Worm (Caenorhabditis elegans) whole organism, L1 larva: ENCODE measurements around the gene cra-1.

Experiments used
- C04F5.9 ChIP-seq: sonication (generic microtip); optimal IDR thresholded peaks from 2 replicates; lab custom pipeline; 2016; ENCODE audit warnings: missing genetic modification characterization, missing compliant biosample characterization
- C16A3.4 ChIP-seq: fragments of 150-350 bp; optimal IDR thresholded peaks from 2 replicates; lab custom pipeline; 2014; ENCODE audit warnings: missing biosample characterization, missing genetic modification characterization
- F16B12.6 ChIP-seq: fragments of 150-350 bp; optimal IDR thresholded peaks from 2 replicates; lab custom pipeline; 2014; ENCODE audit warnings: missing biosample characterization, missing genetic modification characterization
- Y116A8C.19 ChIP-seq: sonication (generic microtip); optimal IDR thresholded peaks from 2 replicates; lab custom pipeline; 2016; ENCODE audit warnings: missing compliant biosample characterization, missing genetic modification characterization, borderline replicate concordance
- alr-1 ChIP-seq: fragments of 200-800 bp; sonication (Bioruptor generic); optimal IDR thresholded peaks from 2 replicates; lab custom pipeline; 2018; ENCODE audit warnings: borderline replicate concordance, mild to moderate bottlenecking, missing genetic modification characterization, missing compliant biosample characterization
- aly-2 ChIP-seq: fragments of 150-350 bp; optimal IDR thresholded peaks from 2 replicates; lab custom pipeline; 2014; ENCODE audit warnings: missing biosample characterization, missing genetic modification characterization
- blmp-1 ChIP-seq: fragments of 150-350 bp; optimal IDR thresholded peaks from 2 replicates; lab custom pipeline; 2014; ENCODE audit warnings: missing biosample characterization, missing genetic modification characterization
- ceh-8 ChIP-seq: fragments of 200-800 bp; sonication (Bioruptor generic); optimal IDR thresholded peaks from 2 replicates; lab custom pipeline; 2018; ENCODE audit warnings: mild to moderate bottlenecking, missing genetic modification characterization, moderate library complexity, missing compliant biosample characterization
- ceh-82 ChIP-seq, 3 experiments: fragments of 150-350 bp in 1 of 3; sonication (generic microtip) in 2 of 3; optimal IDR thresholded peaks; 2 replicates each; lab custom pipeline; 2014 to 2017; ENCODE audit warnings: missing biosample characterization in 3 of 3, missing genetic modification characterization in 3 of 3
- ceh-90 ChIP-seq: sonication (generic microtip); optimal IDR thresholded peaks from 2 replicates; lab custom pipeline; 2016; ENCODE audit warnings: missing genetic modification characterization, missing compliant biosample characterization
- ces-1 ChIP-seq: fragments of 150-350 bp; optimal IDR thresholded peaks from 2 replicates; lab custom pipeline; 2014; ENCODE audit warnings: missing biosample characterization, missing genetic modification reagents, missing genetic modification characterization
- egl-27 ChIP-seq, 2 experiments: fragments of 150-350 bp in 1 of 2; sonication (generic microtip); optimal IDR thresholded peaks; 3 replicates each; lab custom pipeline; 2017 to 2018; ENCODE audit warnings: missing biosample characterization in 2 of 2, missing genetic modification characterization in 2 of 2, missing genetic modification reagents in 2 of 2
- fkh-10 ChIP-seq: sonication (generic microtip); optimal IDR thresholded peaks from 2 replicates; lab custom pipeline; 2017; ENCODE audit warnings: missing biosample characterization, missing genetic modification reagents, missing genetic modification characterization
- fkh-8 ChIP-seq: sonication (generic microtip); optimal IDR thresholded peaks from 2 replicates; lab custom pipeline; 2016; ENCODE audit warnings: mild to moderate bottlenecking, missing genetic modification characterization, missing compliant biosample characterization
- fos-1 ChIP-seq: fragments of 150-350 bp; optimal IDR thresholded peaks from 2 replicates; lab custom pipeline; 2014; ENCODE audit warnings: missing biosample characterization, missing genetic modification characterization
- grh-1 ChIP-seq: fragments of 200-800 bp; sonication (Bioruptor generic); IDR thresholded peaks from 2 replicates; pipeline ENCODE4 v1.3.6; 2022; ENCODE audit warnings: missing genetic modification reagents, missing genetic modification characterization, missing compliant biosample characterization
- hpl-2 ChIP-seq: fragments of 150-350 bp; optimal IDR thresholded peaks from 2 replicates; lab custom pipeline; 2014; ENCODE audit warnings: missing biosample characterization, missing genetic modification reagents, missing genetic modification characterization
- isw-1 ChIP-seq: fragments of 200-800 bp; sonication (Bioruptor generic); IDR thresholded peaks from 2 replicates; pipeline ENCODE4 v1.3.6; 2022; ENCODE audit warnings: missing genetic modification characterization, missing compliant biosample characterization
- lin-14 ChIP-seq: fragments of 200-800 bp; sonication (Bioruptor generic); optimal IDR thresholded peaks from 2 replicates; lab custom pipeline; 2018; ENCODE audit warnings: mild to moderate bottlenecking, missing genetic modification characterization, moderate library complexity, missing compliant biosample characterization
- lsy-2 ChIP-seq, 2 experiments: fragments of 150-350 bp; optimal IDR thresholded peaks; 2 replicates each; lab custom pipeline; 2014; ENCODE audit warnings: missing biosample characterization in 2 of 2, missing genetic modification characterization in 2 of 2
- mab-9 ChIP-seq: fragments of 200-800 bp; sonication (Bioruptor generic); IDR thresholded peaks from 2 replicates; pipeline ENCODE4 v1.3.6; 2022; ENCODE audit warnings: missing genetic modification reagents, missing genetic modification characterization, missing compliant biosample characterization
- mef-2 ChIP-seq: fragments of 150-350 bp; optimal IDR thresholded peaks from 2 replicates; lab custom pipeline; 2014; ENCODE audit warnings: missing biosample characterization, missing genetic modification characterization
- mep-1 ChIP-seq: fragments of 150-350 bp; optimal IDR thresholded peaks from 2 replicates; lab custom pipeline; 2014; ENCODE audit warnings: missing biosample characterization, missing genetic modification characterization
- nhr-12 ChIP-seq: sonication (generic microtip); optimal IDR thresholded peaks from 2 replicates; lab custom pipeline; 2017; ENCODE audit warnings: missing biosample characterization, missing genetic modification characterization
- nhr-19 ChIP-seq: fragments of 200-800 bp; sonication (Bioruptor generic); conservative IDR thresholded peaks from 2 replicates; pipeline ENCODE4 v1.3.6; 2022; ENCODE audit warnings: missing genetic modification characterization, missing compliant biosample characterization
- nhr-237 ChIP-seq: fragments of 150-350 bp; optimal IDR thresholded peaks from 2 replicates; lab custom pipeline; 2014; ENCODE audit warnings: missing biosample characterization, missing genetic modification characterization
- nhr-28 ChIP-seq: fragments of 150-350 bp; optimal IDR thresholded peaks from 2 replicates; lab custom pipeline; 2014; ENCODE audit warnings: missing biosample characterization, missing genetic modification characterization
- nhr-47 ChIP-seq: sonication (generic microtip); optimal IDR thresholded peaks from 2 replicates; lab custom pipeline; 2016; ENCODE audit warnings: mild to moderate bottlenecking, missing genetic modification characterization, moderate library complexity, missing compliant biosample characterization
- nhr-71 ChIP-seq: sonication (generic microtip); optimal IDR thresholded peaks from 2 replicates; lab custom pipeline; 2016; ENCODE audit warnings: mild to moderate bottlenecking, missing genetic modification characterization, moderate library complexity, missing compliant biosample characterization
- nhr-76 ChIP-seq: sonication (generic microtip); optimal IDR thresholded peaks from 2 replicates; lab custom pipeline; 2017; ENCODE audit warnings: missing biosample characterization, missing genetic modification characterization
- nhr-77 ChIP-seq: fragments of 150-350 bp; optimal IDR thresholded peaks from 2 replicates; lab custom pipeline; 2014; ENCODE audit warnings: missing biosample characterization, missing genetic modification characterization
- nhr-84 ChIP-seq: sonication (generic microtip); optimal IDR thresholded peaks from 2 replicates; lab custom pipeline; 2017; ENCODE audit warnings: missing biosample characterization, missing genetic modification characterization
- nhr-85 ChIP-seq: sonication (generic microtip); peaks from one replicate; lab custom pipeline; 2016; ENCODE audit warnings: missing genetic modification characterization, inconsistent platforms, missing compliant biosample characterization
- nhr-90 ChIP-seq: sonication (generic microtip); optimal IDR thresholded peaks from 2 replicates; lab custom pipeline; 2016; ENCODE audit warnings: mild to moderate bottlenecking, missing genetic modification characterization, missing compliant biosample characterization; ENCODE audit not compliant: poor library complexity
- pag-3 ChIP-seq: sonication (generic microtip); optimal IDR thresholded peaks from 2 replicates; lab custom pipeline; 2017; ENCODE audit warnings: missing genetic modification characterization, mild to moderate bottlenecking, missing compliant biosample characterization, antibody characterized with exemption, borderline replicate concordance; ENCODE audit not compliant: insufficient read depth
- pqm-1 ChIP-seq: sonication (generic microtip); optimal IDR thresholded peaks from 3 replicates; lab custom pipeline; 2017; ENCODE audit warnings: missing biosample characterization, missing genetic modification characterization
- rnt-1 ChIP-seq: sonication (generic microtip); optimal IDR thresholded peaks from 2 replicates; lab custom pipeline; 2016; ENCODE audit warnings: mild to moderate bottlenecking, missing genetic modification characterization, moderate library complexity, missing compliant biosample characterization
- skn-1 ChIP-seq: fragments of 150-350 bp; optimal IDR thresholded peaks from 2 replicates; lab custom pipeline; 2014; ENCODE audit warnings: missing biosample characterization, missing genetic modification characterization
- snpc-4 ChIP-seq: fragments of 150-350 bp; optimal IDR thresholded peaks from 2 replicates; lab custom pipeline; 2014; ENCODE audit warnings: missing biosample characterization, missing genetic modification characterization
- snu-23 ChIP-seq: sonication (generic microtip); optimal IDR thresholded peaks from 2 replicates; lab custom pipeline; 2016; ENCODE audit warnings: missing genetic modification characterization, missing compliant biosample characterization
- sox-4 ChIP-seq: sonication (generic microtip); optimal IDR thresholded peaks from 2 replicates; lab custom pipeline; 2016; ENCODE audit warnings: missing genetic modification characterization, missing compliant biosample characterization
- sptf-1 ChIP-seq: fragments of 150-350 bp; optimal IDR thresholded peaks from 2 replicates; lab custom pipeline; 2014; ENCODE audit warnings: missing biosample characterization, missing genetic modification characterization
- swsn-7 ChIP-seq: sonication (generic microtip); optimal IDR thresholded peaks from 2 replicates; lab custom pipeline; 2016; ENCODE audit warnings: missing genetic modification characterization, missing compliant biosample characterization
- tbx-2 ChIP-seq: sonication (generic microtip); optimal IDR thresholded peaks from 2 replicates; lab custom pipeline; 2016; ENCODE audit warnings: missing genetic modification characterization, missing compliant biosample characterization
- unc-130 ChIP-seq: fragments of 150-350 bp; optimal IDR thresholded peaks from 2 replicates; lab custom pipeline; 2017; ENCODE audit warnings: missing biosample characterization, missing genetic modification characterization, inconsistent platforms
- unc-86 ChIP-seq: sonication (generic microtip); optimal IDR thresholded peaks from 2 replicates; lab custom pipeline; 2016; ENCODE audit warnings: missing genetic modification characterization, missing compliant biosample characterization
- unc-98 ChIP-seq: fragments of 200-800 bp; sonication (Bioruptor generic); IDR thresholded peaks from 2 replicates; pipeline ENCODE4 v1.3.6; 2022; ENCODE audit warnings: missing genetic modification characterization, missing compliant biosample characterization
- vab-15 ChIP-seq: sonication (generic microtip); optimal IDR thresholded peaks from 2 replicates; lab custom pipeline; 2017; ENCODE audit warnings: missing genotype, mild to moderate bottlenecking, missing genetic modification characterization, missing compliant biosample characterization
- xbp-1 ChIP-seq: sonication (generic microtip); optimal IDR thresholded peaks from 2 replicates; lab custom pipeline; 2016; ENCODE audit warnings: missing genetic modification characterization, missing compliant biosample characterization
- zag-1 ChIP-seq: fragments of 150-350 bp; optimal IDR thresholded peaks from 2 replicates; lab custom pipeline; 2014; ENCODE audit warnings: missing biosample characterization, missing genetic modification characterization
- zip-4 ChIP-seq: fragments of 200-800 bp; sonication (Bioruptor generic); optimal IDR thresholded peaks from 2 replicates; lab custom pipeline; 2018; ENCODE audit warnings: mild to moderate bottlenecking, missing genetic modification characterization, moderate library complexity, missing compliant biosample characterization
- ztf-4 ChIP-seq: fragments of 150-350 bp; optimal IDR thresholded peaks from 2 replicates; lab custom pipeline; 2014; ENCODE audit warnings: missing biosample characterization, missing genetic modification characterization

The cra-1 gene

DNA sequence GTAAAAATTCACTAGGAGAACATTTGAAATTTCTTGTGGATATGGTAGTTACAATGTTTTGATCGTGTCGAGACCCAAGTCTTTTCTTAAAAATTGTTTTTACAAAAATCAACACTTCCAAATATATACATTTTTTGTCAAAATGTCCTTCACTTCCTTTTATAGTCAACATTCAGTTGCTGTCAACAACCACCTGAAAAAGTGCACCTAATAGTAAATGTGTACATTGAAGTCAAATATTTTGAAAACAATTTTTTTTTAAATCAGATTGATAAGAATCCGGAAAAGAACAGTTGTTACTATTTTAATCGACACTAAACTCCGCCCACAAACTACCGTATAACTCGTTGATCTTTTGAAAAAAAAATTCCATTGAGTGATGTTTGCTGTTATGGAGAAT is 26.4 kb upstream of the cra-1 start:
- no peak for TF ChIP-seq xbp-1 (tag; lab: Kevin White, UChicago)
- no peak for TF ChIP-seq ces-1 (GFP tag; lab: Kevin White, UChicago)
- no peak for TF ChIP-seq snpc-4 (tag; lab: Kevin White, UChicago)
- no peak for TF ChIP-seq nhr-28
- TF ChIP-seq blmp-1 (tag; lab: Kevin White, UChicago): no peak
- TF ChIP-seq, all 84 proteins: peak for 0

DNA sequence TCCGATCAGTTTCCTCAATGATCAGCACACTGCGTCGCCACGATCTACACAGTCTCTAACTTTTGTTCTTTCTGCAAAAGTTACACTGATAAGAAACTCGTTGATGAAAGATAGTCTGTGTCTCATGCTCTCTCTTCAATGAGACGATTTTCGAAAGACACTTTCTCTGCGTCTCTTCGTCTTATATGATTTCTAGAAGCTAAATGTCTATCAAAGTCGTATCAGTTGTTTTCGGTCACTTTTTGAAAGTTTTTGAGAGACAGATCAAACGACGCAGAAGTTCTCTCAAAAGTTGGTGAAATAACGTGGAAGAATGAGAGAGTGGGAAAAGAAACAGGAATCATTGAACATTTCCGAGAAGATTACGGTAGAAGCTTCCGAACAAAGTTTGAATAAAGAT is 25.9 kb upstream of the cra-1 start:
- TF ChIP-seq blmp-1 (tag; lab: Kevin White, UChicago): peak; percentile 60
- peak; percentile 87 for TF ChIP-seq nhr-85 (tag; lab: Kevin White, UChicago)
- TF ChIP-seq unc-86 (tag; lab: Kevin White, UChicago): no peak
- TF ChIP-seq mep-1 (tag; lab: Kevin White, UChicago): peak; percentile 66
- TF ChIP-seq nhr-19: peak; percentile 85
- peak; percentile 77 for TF ChIP-seq tbx-2 (tag; lab: Kevin White, UChicago)
- TF ChIP-seq unc-130 (tag; lab: Kevin White, UChicago): no peak
- TF ChIP-seq vab-15 (tag; lab: Kevin White, UChicago): no peak
- TF ChIP-seq nhr-90: peak; percentile 53
- no peak for TF ChIP-seq alr-1 (tag; lab: Kevin White, UChicago)
- TF ChIP-seq hpl-2 (GFP tag; lab: Kevin White, UChicago): peak; percentile 28
- TF ChIP-seq nhr-84 (tag; lab: Kevin White, UChicago): no peak
- no peak for TF ChIP-seq ceh-8 (GFP tag; lab: Kevin White, UChicago)
- no peak for TF ChIP-seq fkh-8
- peak; percentile 49 for TF ChIP-seq nhr-77 (tag; lab: Kevin White, UChicago)
- TF ChIP-seq zip-4 (GFP tag; lab: Kevin White, UChicago): no peak
- TF ChIP-seq mef-2: no peak
- no peak for TF ChIP-seq nhr-76 (tag; lab: Kevin White, UChicago)
- no peak for TF ChIP-seq C04F5.9 (tag; lab: Kevin White, UChicago)
- peak; percentile 86 for TF ChIP-seq snu-23 (GFP tag; lab: Kevin White, UChicago)
- TF ChIP-seq pqm-1: no peak
- no peak for TF ChIP-seq C16A3.4 (tag; lab: Kevin White, UChicago)
- peak; percentile 51 for TF ChIP-seq ztf-4
- no peak for TF ChIP-seq isw-1 (GFP tag; lab: Robert Waterston, UW)
- no peak for TF ChIP-seq Y116A8C.19
- peak; percentile 29 for TF ChIP-seq skn-1 (tag; lab: Kevin White, UChicago)
- peak; percentile 90 for TF ChIP-seq lin-14 (GFP tag; lab: Kevin White, UChicago)
- peak in 2 of 3 experiments; percentile 10 to 11 for TF ChIP-seq ceh-82 (tag; optimal IDR thresholded peaks at IDR 0.05; lab: Kevin White, UChicago)
- TF ChIP-seq grh-1: peak; percentile 44; the same call in 1 of the 2 replicates
- no peak for TF ChIP-seq pag-3 (tag; lab: Kevin White, UChicago)
- no peak for TF ChIP-seq sox-4
- TF ChIP-seq fkh-10 (GFP tag; lab: Kevin White, UChicago): no peak
- peak; percentile 79 for TF ChIP-seq fos-1 (tag; lab: Kevin White, UChicago)
- no peak for TF ChIP-seq ces-1 (GFP tag; lab: Kevin White, UChicago)
- no peak for TF ChIP-seq nhr-12 (tag; lab: Kevin White, UChicago)
- TF ChIP-seq egl-27 (tag; optimal IDR thresholded peaks at IDR 0.05; lab: Kevin White, UChicago): no peak
- peak; percentile 74 to 91 for TF ChIP-seq lsy-2 (tag; optimal IDR thresholded peaks at IDR 0.05; lab: Kevin White, UChicago)
- TF ChIP-seq swsn-7 (tag; lab: Kevin White, UChicago): peak; percentile 50
- no peak for TF ChIP-seq ceh-90 (tag; lab: Kevin White, UChicago)
- peak; percentile 81 for TF ChIP-seq rnt-1 (tag; lab: Kevin White, UChicago)
- TF ChIP-seq nhr-47 (tag; lab: Kevin White, UChicago): peak; percentile 58
- no peak for TF ChIP-seq F16B12.6 (tag; lab: Kevin White, UChicago)
- TF ChIP-seq unc-98: no peak
- TF ChIP-seq nhr-71 (tag; lab: Kevin White, UChicago): peak; percentile 93
- TF ChIP-seq aly-2 (tag; lab: Kevin White, UChicago): peak; percentile 70
- no peak for TF ChIP-seq mab-9 (GFP tag; lab: Robert Waterston, UW)
- no peak for TF ChIP-seq snpc-4 (tag; lab: Kevin White, UChicago)
- no peak for TF ChIP-seq sptf-1
- TF ChIP-seq zag-1 (tag; lab: Kevin White, UChicago): no peak
- no peak for TF ChIP-seq nhr-237 (tag; lab: Kevin White, UChicago)
